Worm (Caenorhabditis elegans) whole organism, L2 larva: ENCODE data around the gene ttr-15.

Experiments used
- F13H6.1 ChIP-seq: sonication (generic microtip); optimal IDR thresholded peaks from 2 replicates; lab custom pipeline; 2016; ENCODE audit warnings: missing genetic modification characterization, missing compliant biosample characterization
- R02D3.7 ChIP-seq: fragments of 150-350 bp; optimal IDR thresholded peaks from 2 replicates; lab custom pipeline; 2014; ENCODE audit warnings: missing biosample characterization, missing genetic modification characterization
- Y55F3AM.14 ChIP-seq: fragments of 200-800 bp; sonication (Bioruptor generic); optimal IDR thresholded peaks from 2 replicates; lab custom pipeline; 2018; ENCODE audit warnings: mild to moderate bottlenecking, missing genetic modification characterization, missing compliant biosample characterization
- alr-1 ChIP-seq: fragments of 150-350 bp; optimal IDR thresholded peaks from 2 replicates; lab custom pipeline; 2014; ENCODE audit warnings: missing biosample characterization, missing genetic modification characterization
- aly-2 ChIP-seq: fragments of 150-350 bp; optimal IDR thresholded peaks from 2 replicates; lab custom pipeline; 2014; ENCODE audit warnings: missing biosample characterization, missing genetic modification characterization
- ama-1 ChIP-seq: fragments of 150-350 bp; optimal IDR thresholded peaks from 2 replicates; lab custom pipeline; 2018; ENCODE audit warnings: inconsistent platforms
- blmp-1 ChIP-seq: sonication (generic microtip); optimal IDR thresholded peaks from 2 replicates; lab custom pipeline; 2017; ENCODE audit warnings: missing genetic modification characterization, mild to moderate bottlenecking, missing compliant biosample characterization, antibody characterized with exemption, moderate library complexity; ENCODE audit not compliant: insufficient read depth
- ceh-16 ChIP-seq: fragments of 150-350 bp; optimal IDR thresholded peaks from 2 replicates; lab custom pipeline; 2014; ENCODE audit warnings: missing biosample characterization, missing genetic modification characterization
- crh-2 ChIP-seq: sonication (generic microtip); optimal IDR thresholded peaks from 2 replicates; lab custom pipeline; 2017; ENCODE audit warnings: missing biosample characterization, missing genetic modification characterization
- dmd-4 ChIP-seq: sonication (generic microtip); optimal IDR thresholded peaks from 2 replicates; lab custom pipeline; 2017; ENCODE audit warnings: missing biosample characterization, missing genetic modification characterization
- egl-27 ChIP-seq: sonication (generic microtip); optimal IDR thresholded peaks from 3 replicates; lab custom pipeline; 2017; ENCODE audit warnings: missing biosample characterization, missing genetic modification reagents, missing genetic modification characterization
- elt-1 ChIP-seq: fragments of 150-350 bp; optimal IDR thresholded peaks from 2 replicates; lab custom pipeline; 2014; ENCODE audit warnings: missing biosample characterization, missing genetic modification characterization
- elt-3 ChIP-seq: sonication (generic microtip); optimal IDR thresholded peaks from 2 replicates; lab custom pipeline; 2017; ENCODE audit warnings: missing biosample characterization, missing genetic modification characterization
- fos-1 ChIP-seq: fragments of 150-350 bp; optimal IDR thresholded peaks from 2 replicates; lab custom pipeline; 2014; ENCODE audit warnings: missing biosample characterization, missing genetic modification characterization
- gmeb-1 ChIP-seq: fragments of 150-350 bp; optimal IDR thresholded peaks from 2 replicates; lab custom pipeline; 2014; ENCODE audit warnings: missing biosample characterization, missing genetic modification characterization
- lin-11 ChIP-seq: fragments of 150-350 bp; sonication (generic microtip); optimal IDR thresholded peaks from 2 replicates; lab custom pipeline; 2014; ENCODE audit warnings: missing biosample characterization, missing genetic modification characterization, inconsistent platforms, mixed read lengths
- lin-39 ChIP-seq: fragments of 150-350 bp; optimal IDR thresholded peaks from 2 replicates; lab custom pipeline; 2014; ENCODE audit warnings: missing biosample characterization, missing genetic modification reagents, missing genetic modification characterization
- lsy-2 ChIP-seq, 2 experiments: fragments of 150-350 bp in 1 of 2; sonication (generic microtip) in 1 of 2; optimal IDR thresholded peaks; 2 replicates each; lab custom pipeline; 2014 to 2017; ENCODE audit warnings: missing biosample characterization in 2 of 2, missing genetic modification characterization in 2 of 2
- mab-5 ChIP-seq: fragments of 150-350 bp; optimal IDR thresholded peaks from 2 replicates; lab custom pipeline; 2014; ENCODE audit warnings: missing biosample characterization, missing genetic modification characterization
- mdl-1 ChIP-seq, 2 experiments: fragments of 150-350 bp in 1 of 2; sonication (generic microtip) in 1 of 2; optimal IDR thresholded peaks; 2 replicates each; lab custom pipeline; 2017; ENCODE audit warnings: missing biosample characterization in 2 of 2, missing genetic modification characterization in 2 of 2
- nhr-10 ChIP-seq: sonication (generic microtip); optimal IDR thresholded peaks from 2 replicates; lab custom pipeline; 2017; ENCODE audit warnings: missing biosample characterization, missing genetic modification characterization
- nhr-11 ChIP-seq: fragments of 150-350 bp; optimal IDR thresholded peaks from 2 replicates; lab custom pipeline; 2014; ENCODE audit warnings: missing biosample characterization, missing genetic modification characterization
- nhr-12 ChIP-seq: fragments of 150-350 bp; optimal IDR thresholded peaks from 2 replicates; lab custom pipeline; 2014; ENCODE audit warnings: missing biosample characterization, missing genetic modification characterization
- nhr-129 ChIP-seq: fragments of 150-350 bp; optimal IDR thresholded peaks from 2 replicates; lab custom pipeline; 2014; ENCODE audit warnings: missing biosample characterization, missing genetic modification characterization
- nhr-23 ChIP-seq: fragments of 150-350 bp; optimal IDR thresholded peaks from 2 replicates; lab custom pipeline; 2014; ENCODE audit warnings: missing biosample characterization, missing genetic modification reagents, missing genetic modification characterization
- nhr-237 ChIP-seq: fragments of 150-350 bp; optimal IDR thresholded peaks from 2 replicates; lab custom pipeline; 2014; ENCODE audit warnings: missing biosample characterization, missing genetic modification characterization
- nhr-25 ChIP-seq: fragments of 150-350 bp; sonication (generic microtip); optimal IDR thresholded peaks from 3 replicates; lab custom pipeline; 2014; ENCODE audit warnings: missing biosample characterization, missing genetic modification characterization
- nhr-6 ChIP-seq: fragments of 150-350 bp; optimal IDR thresholded peaks from 2 replicates; lab custom pipeline; 2014; ENCODE audit warnings: missing biosample characterization, missing genetic modification characterization
- nhr-77 ChIP-seq: fragments of 150-350 bp; optimal IDR thresholded peaks from 2 replicates; lab custom pipeline; 2014; ENCODE audit warnings: missing biosample characterization, missing genetic modification characterization
- peb-1 ChIP-seq: fragments of 150-350 bp; optimal IDR thresholded peaks from 2 replicates; lab custom pipeline; 2014; ENCODE audit warnings: missing biosample characterization, missing genetic modification characterization
- sem-4 ChIP-seq: fragments of 150-350 bp; optimal IDR thresholded peaks from 2 replicates; lab custom pipeline; 2014; ENCODE audit warnings: missing biosample characterization, missing genetic modification reagents, missing genetic modification characterization
- skn-1 ChIP-seq: sonication (generic microtip); optimal IDR thresholded peaks from 2 replicates; lab custom pipeline; 2017; ENCODE audit warnings: missing biosample characterization, missing genetic modification characterization
- sma-3 ChIP-seq: sonication (generic microtip); optimal IDR thresholded peaks from 2 replicates; lab custom pipeline; 2016; ENCODE audit warnings: missing genetic modification reagents, missing genetic modification characterization, missing compliant biosample characterization
- sma-9 ChIP-seq, 2 experiments: fragments of 150-350 bp in 1 of 2; sonication (generic microtip) in 1 of 2; optimal IDR thresholded peaks; 2 replicates each; lab custom pipeline; 2014 to 2016; ENCODE audit warnings: missing genetic modification characterization in 2 of 2, mild to moderate bottlenecking in 1 of 2, missing biosample characterization in 1 of 2, missing compliant biosample characterization in 1 of 2, missing genetic modification reagents in 1 of 2, moderate library complexity in 1 of 2
- snpc-4 ChIP-seq: fragments of 150-350 bp; optimal IDR thresholded peaks from 2 replicates; lab custom pipeline; 2014; ENCODE audit warnings: missing biosample characterization, missing genetic modification characterization
- unc-39 ChIP-seq: fragments of 150-350 bp; optimal IDR thresholded peaks from 2 replicates; lab custom pipeline; 2014; ENCODE audit warnings: missing biosample characterization, missing genetic modification characterization
- unc-55 ChIP-seq: fragments of 150-350 bp; sonication (generic microtip); optimal IDR thresholded peaks from 3 replicates; lab custom pipeline; 2014; ENCODE audit warnings: missing biosample characterization, missing genetic modification reagents, missing genetic modification characterization
- unc-62 ChIP-seq: fragments of 150-350 bp; optimal IDR thresholded peaks from 2 replicates; lab custom pipeline; 2014; ENCODE audit warnings: missing biosample characterization, missing genetic modification reagents, missing genetic modification characterization
- zag-1 ChIP-seq: fragments of 150-350 bp; optimal IDR thresholded peaks from 2 replicates; lab custom pipeline; 2014; ENCODE audit warnings: missing biosample characterization, missing genetic modification characterization
- ztf-1 ChIP-seq: fragments of 200-800 bp; sonication (Bioruptor generic); conservative IDR thresholded peaks from 2 replicates; pipeline ENCODE4 v1.3.6; 2022; ENCODE audit warnings: missing genetic modification characterization, missing compliant biosample characterization
- ztf-11 ChIP-seq: sonication (generic microtip); optimal IDR thresholded peaks from 2 replicates; lab custom pipeline; 2017; ENCODE audit warnings: missing biosample characterization, missing genetic modification characterization
- ztf-4 ChIP-seq: fragments of 150-350 bp; optimal IDR thresholded peaks from 2 replicates; lab custom pipeline; 2014; ENCODE audit warnings: missing biosample characterization, missing genetic modification characterization

The ttr-15 gene

ce11 chrIII:10318755-10319154, 18.9 kb upstream of the ttr-15 start, which contains the start of gene unc-69 (continued):
- TF ChIP-seq unc-39 (no peak), unc-55 (peak; percentile 88), sma-9 (GFP tag; optimal IDR thresholded peaks at IDR 0.05; lab: Kevin White, UChicago) (no peak), sma-9 (tag; optimal IDR thresholded peaks at IDR 0.05; lab: Kevin White, UChicago) (no peak), egl-27 (tag; lab: Kevin White, UChicago) (no peak), dmd-4 (tag; lab: Kevin White, UChicago) (no peak), nhr-129 (tag; lab: Kevin White, UChicago) (peak; percentile 65), ceh-16 (tag; lab: Kevin White, UChicago) (no peak), mdl-1 (tag; optimal IDR thresholded peaks at IDR 0.05; lab: Kevin White, UChicago) (no peak), nhr-25 (tag; lab: Kevin White, UChicago) (no peak), lsy-2 (tag; optimal IDR thresholded peaks at IDR 0.05; lab: Kevin White, UChicago) (peak in 1 of 2 experiments; percentile 84), nhr-10 (no peak), elt-3 (tag; lab: Kevin White, UChicago) (no peak), R02D3.7 (tag; lab: Kevin White, UChicago) (no peak), skn-1 (tag; lab: Kevin White, UChicago) (no peak), aly-2 (tag; lab: Kevin White, UChicago) (no peak), nhr-23 (no peak), ztf-11 (tag; lab: Kevin White, UChicago) (no peak), elt-1 (no peak), crh-2 (tag; lab: Kevin White, UChicago) (peak; percentile 96), nhr-237 (tag; lab: Kevin White, UChicago) (no peak), sem-4 (peak; percentile 19), fos-1 (tag; lab: Kevin White, UChicago) (peak; percentile 35), Y55F3AM.14 (no peak)
- TF ChIP-seq, all 48 proteins: peak for 14

ce11 chrIII:10320788-10321187, 16.9 kb upstream of the ttr-15 start, which contains the start of gene sas-7:
Gene sas-7 (plus strand): TSS chrIII:10321019.
- TF ChIP-seq lin-11 (tag; lab: Kevin White, UChicago) (no peak), unc-55 (peak; percentile 5)

ce11 chrIII:10326327-10326726, 11.3 kb upstream of the ttr-15 start:
- TF ChIP-seq crh-2 (tag; lab: Kevin White, UChicago) (no peak), mab-5 (tag; lab: Kevin White, UChicago) (no peak), lsy-2 (tag; optimal IDR thresholded peaks at IDR 0.05; lab: Kevin White, UChicago) (no peak), Y55F3AM.14 (no peak), elt-3 (tag; lab: Kevin White, UChicago) (no peak), snpc-4 (tag; lab: Kevin White, UChicago) (no peak), sem-4 (no peak), ztf-1 (no peak), gmeb-1 (tag; lab: Kevin White, UChicago) (no peak), ceh-16 (tag; lab: Kevin White, UChicago) (no peak)

- TF ChIP-seq alr-1 (tag; lab: Kevin White, UChicago): no peak
- no peak for TF ChIP-seq lin-11 (tag; lab: Kevin White, UChicago)
- TF ChIP-seq sma-9 (GFP tag; optimal IDR thresholded peaks at IDR 0.05; lab: Kevin White, UChicago): no peak
- no peak for TF ChIP-seq sma-9 (tag; optimal IDR thresholded peaks at IDR 0.05; lab: Kevin White, UChicago)
- TF ChIP-seq mdl-1 (tag; optimal IDR thresholded peaks at IDR 0.05; lab: Kevin White, UChicago): no peak
- no peak for TF ChIP-seq snpc-4 (tag; lab: Kevin White, UChicago)
- TF ChIP-seq sma-3 (GFP tag; lab: Kevin White, UChicago): peak; percentile 0
- TF ChIP-seq dmd-4 (tag; lab: Kevin White, UChicago): no peak
- no peak for TF ChIP-seq mab-5 (tag; lab: Kevin White, UChicago)
- peak; percentile 1 for TF ChIP-seq nhr-6 (tag; lab: Kevin White, UChicago)
- no peak for TF ChIP-seq gmeb-1 (tag; lab: Kevin White, UChicago)
- no peak for TF ChIP-seq nhr-237 (tag; lab: Kevin White, UChicago)
- TF ChIP-seq aly-2 (tag; lab: Kevin White, UChicago): no peak
- TF ChIP-seq sem-4: no peak
- TF ChIP-seq ztf-11 (tag; lab: Kevin White, UChicago): no peak
- no peak for TF ChIP-seq ztf-1
- TF ChIP-seq fos-1 (tag; lab: Kevin White, UChicago): peak; percentile 38
- no peak for TF ChIP-seq nhr-11 (tag; lab: Kevin White, UChicago)
- no peak for TF ChIP-seq peb-1
- TF ChIP-seq R02D3.7 (tag; lab: Kevin White, UChicago): no peak
- no peak for TF ChIP-seq F13H6.1 (tag; lab: Kevin White, UChicago)
- no peak for TF ChIP-seq nhr-77
- TF ChIP-seq nhr-25 (tag; lab: Kevin White, UChicago): peak; percentile 27
- TF ChIP-seq ama-1 (lab: Kevin White, UChicago): peak; percentile 31
- no peak for TF ChIP-seq nhr-12 (tag; lab: Kevin White, UChicago)
- no peak for TF ChIP-seq ztf-4 (tag; lab: Kevin White, UChicago)
- TF ChIP-seq nhr-10: no peak
- no peak for TF ChIP-seq zag-1
- TF ChIP-seq unc-62 (GFP tag; lab: Kevin White, UChicago): no peak
- no peak for TF ChIP-seq ceh-16 (tag; lab: Kevin White, UChicago)
- TF ChIP-seq blmp-1: no peak
- no peak for TF ChIP-seq lsy-2 (tag; optimal IDR thresholded peaks at IDR 0.05; lab: Kevin White, UChicago)
- TF ChIP-seq lin-39 (tag; lab: Kevin White, UChicago): no peak
These were observed 8.8 kb upstream of the ttr-15 start for ce11 chrIII:10328565-10329541.
